Fruit fly (Drosophila melanogaster): ENCODE results near the gene CG14820.

- TF ChIP-seq Hr83 (GFP tag; optimal IDR thresholded peaks at IDR 0.05; ENCODE audit: poor library complexity, severe bottlenecking) (peak; percentile 12), pan (optimal IDR thresholded peaks at IDR 0.05) (no peak), tai (GFP tag; optimal IDR thresholded peaks at IDR 0.05) (no peak), Myc (optimal IDR thresholded peaks at IDR 0.05) (no peak), GATAd (GFP tag; optimal IDR thresholded peaks at IDR 0.05) (no peak), brk (GFP tag; optimal IDR thresholded peaks at IDR 0.05) (peak; percentile 61), fru (GFP tag; optimal IDR thresholded peaks at IDR 0.05) (peak; percentile 54), br (GFP tag; optimal IDR thresholded peaks at IDR 0.05) (peak; percentile 38), Abd-B (GFP tag; optimal IDR thresholded peaks at IDR 0.05) (no peak), dmrt93B (GFP tag; optimal IDR thresholded peaks at IDR 0.05) (peak; percentile 22), psq (GFP tag; optimal IDR thresholded peaks at IDR 0.05) (peak; percentile 63), Mio (GFP tag; optimal IDR thresholded peaks at IDR 0.05) (no peak), usp (GFP tag; optimal IDR thresholded peaks at IDR 0.05) (no peak), foxo (GFP tag; optimal IDR thresholded peaks at IDR 0.05) (peak in 1 of 2 experiments; percentile 75)
These were observed 44.7 kb downstream of the CG14820 start for dm6 chr3L:6977391-6977790.

Data from whole organism, wandering third instar larva.